Fruit fly (Drosophila melanogaster) whole organism, wandering third instar larva: Measurements from ENCODE around the gene CG11714.

Source experiments
- CG9705 ChIP-seq: fragments of 200-800 bp; sonication (Bioruptor generic); optimal IDR thresholded peaks from 2 replicates; lab custom pipeline; 2018; ENCODE audit warnings: missing biosample characterization, mild to moderate bottlenecking, missing genetic modification characterization
- CrebA ChIP-seq: fragments of 200-800 bp; sonication (Bioruptor generic); optimal IDR thresholded peaks from 2 replicates; lab custom pipeline; 2016; ENCODE audit warnings: missing biosample characterization, mild to moderate bottlenecking, missing genetic modification characterization, borderline replicate concordance
- Dfd ChIP-seq: fragments of >200 bp; optimal IDR thresholded peaks from 2 replicates; lab custom pipeline; 2017; ENCODE audit warnings: missing biosample characterization, missing genetic modification characterization
- GATAd ChIP-seq: sonication (Bioruptor generic); optimal IDR thresholded peaks from 2 replicates; lab custom pipeline; 2016; ENCODE audit warnings: missing biosample characterization, missing genetic modification characterization
- Sp1 ChIP-seq: fragments of 200-800 bp; sonication (Bioruptor generic); optimal IDR thresholded peaks from 3 replicates; lab custom pipeline; 2019; ENCODE audit warnings: missing biosample characterization, mild to moderate bottlenecking, missing genetic modification characterization, moderate library complexity
- pan ChIP-seq: fragments of >200 bp; optimal IDR thresholded peaks from 2 replicates; lab custom pipeline; 2017
- psq ChIP-seq: fragments of 200-800 bp; sonication (Bioruptor generic); optimal IDR thresholded peaks from 3 replicates; lab custom pipeline; 2017; ENCODE audit warnings: missing biosample characterization, mild to moderate bottlenecking, missing genetic modification characterization, moderate library complexity
- woc ChIP-seq: sonication (Bioruptor generic); optimal IDR thresholded peaks from 2 replicates; lab custom pipeline; 2016; ENCODE audit warnings: missing biosample characterization, mild to moderate bottlenecking, missing genetic modification characterization

- TF ChIP-seq pan (lab: Kevin White, UChicago) (no peak), Sp1 (GFP tag; lab: Kevin White, UChicago) (peak; percentile 47), psq (GFP tag; lab: Kevin White, UChicago) (peak; percentile 80), CG9705 (GFP tag; lab: Kevin White, UChicago) (no peak), CrebA (peak; percentile 86), GATAd (GFP tag; lab: Kevin White, UChicago) (no peak), woc (peak; percentile 0), Dfd (GFP tag; lab: Kevin White, UChicago) (no peak)
Measured at dm6 chr3L:11552996-11553671, 30.6 kb upstream of the CG11714 start.
